Fruit fly (Drosophila melanogaster) whole organism, embryonic: ENCODE results near the gene Cyt-b5-r.

Experiments used
- Ada2b ChIP-seq: fragments of 200-800 bp; sonication (Bioruptor generic); IDR thresholded peaks from 2 replicates; pipeline ENCODE4 v1.3.6; 2022; ENCODE audit warnings: missing biosample characterization, missing genetic modification characterization
- Asciz ChIP-seq: fragments of 200-800 bp; sonication (Bioruptor generic); optimal IDR thresholded peaks from 2 replicates; lab custom pipeline; 2017; ENCODE audit warnings: missing biosample characterization, mild to moderate bottlenecking, missing genetic modification characterization, missing genetic modification reagents
- CG10274 ChIP-seq: fragments of 200-800 bp; sonication (Bioruptor generic); optimal IDR thresholded peaks from 3 replicates; lab custom pipeline; 2017; ENCODE audit warnings: missing biosample characterization, mild to moderate bottlenecking, missing genetic modification characterization
- CG13894 ChIP-seq: fragments of 200-800 bp; sonication (Bioruptor generic); optimal IDR thresholded peaks from 3 replicates; lab custom pipeline; 2018; ENCODE audit warnings: missing biosample characterization, mild to moderate bottlenecking, missing genetic modification characterization, moderate library complexity
- CG14441 ChIP-seq: fragments of 200-800 bp; sonication (Bioruptor generic); IDR thresholded peaks from 2 replicates; pipeline ENCODE4 v1.3.6; 2022; ENCODE audit warnings: missing biosample characterization, missing genetic modification characterization
- CG14860 ChIP-seq: fragments of 200-800 bp; sonication (Bioruptor generic); IDR thresholded peaks from 3 replicates; pipeline ENCODE4 v1.3.6; 2022; ENCODE audit warnings: missing biosample characterization, missing genetic modification characterization; ENCODE audit not compliant: partially characterized antibody
- CG15073 ChIP-seq: fragments of 200-800 bp; sonication (Bioruptor generic); optimal IDR thresholded peaks from 2 replicates; lab custom pipeline; 2016; ENCODE audit warnings: missing biosample characterization, missing genetic modification characterization
- CG16863 ChIP-seq: fragments of 200-800 bp; sonication (Bioruptor generic); optimal IDR thresholded peaks from 3 replicates; lab custom pipeline; 2016; ENCODE audit warnings: missing biosample characterization, missing genetic modification characterization
- CG17385 ChIP-seq: fragments of 200-800 bp; sonication (Bioruptor generic); optimal IDR thresholded peaks from 3 replicates; lab custom pipeline; 2018; ENCODE audit warnings: missing biosample characterization, mild to moderate bottlenecking, missing genetic modification characterization
- CG18599 ChIP-seq: fragments of 200-800 bp; sonication (Bioruptor generic); optimal IDR thresholded peaks from 3 replicates; lab custom pipeline; 2017; ENCODE audit warnings: missing biosample characterization, missing genetic modification characterization, mild to moderate bottlenecking, moderate library complexity, missing genetic modification reagents
- CG18764 ChIP-seq: fragments of 200-800 bp; sonication (Bioruptor generic); optimal IDR thresholded peaks from 3 replicates; lab custom pipeline; 2016; ENCODE audit warnings: missing biosample characterization, missing genetic modification characterization
- CG34376 ChIP-seq: fragments of 200-800 bp; sonication (Bioruptor generic); optimal IDR thresholded peaks from 2 replicates; lab custom pipeline; 2018; ENCODE audit warnings: missing biosample characterization, mild to moderate bottlenecking, missing genetic modification characterization
- CG3995 ChIP-seq: fragments of 200-800 bp; sonication (Bioruptor generic); optimal IDR thresholded peaks from 3 replicates; lab custom pipeline; 2016; ENCODE audit warnings: missing biosample characterization, missing genetic modification characterization
- CG4282 ChIP-seq: fragments of 200-800 bp; sonication (Bioruptor generic); optimal IDR thresholded peaks from 2 replicates; lab custom pipeline; 2016; ENCODE audit warnings: missing biosample characterization, missing genetic modification characterization
- CG4328 ChIP-seq: fragments of 200-800 bp; sonication (Bioruptor generic); optimal IDR thresholded peaks from 3 replicates; lab custom pipeline; 2017; ENCODE audit warnings: missing biosample characterization, missing genetic modification reagents, missing genetic modification characterization
- CG4820 ChIP-seq: fragments of 200-800 bp; sonication (Bioruptor generic); optimal IDR thresholded peaks from 3 replicates; lab custom pipeline; 2016; ENCODE audit warnings: missing biosample characterization, missing genetic modification characterization
- CG7745 ChIP-seq: fragments of 200-800 bp; sonication (Bioruptor generic); optimal IDR thresholded peaks from 2 replicates; lab custom pipeline; 2018; ENCODE audit warnings: missing biosample characterization, mild to moderate bottlenecking, missing genetic modification characterization, moderate library complexity
- CG8089 ChIP-seq: fragments of 200-800 bp; sonication (Bioruptor generic); optimal IDR thresholded peaks from 3 replicates; lab custom pipeline; 2016; ENCODE audit warnings: missing biosample characterization, missing genetic modification characterization
- CG9797 ChIP-seq: fragments of 200-800 bp; sonication (Bioruptor generic); optimal IDR thresholded peaks from 3 replicates; lab custom pipeline; 2018; ENCODE audit warnings: missing biosample characterization, mild to moderate bottlenecking, missing genetic modification characterization
- Dref ChIP-seq: fragments of 200-800 bp; sonication (Bioruptor generic); IDR thresholded peaks from 2 replicates; pipeline ENCODE4 v1.3.6; 2022; ENCODE audit warnings: missing biosample characterization, missing genetic modification characterization
- Drgx ChIP-seq: fragments of 200-800 bp; sonication (Bioruptor generic); IDR thresholded peaks from 2 replicates; pipeline ENCODE4 v1.3.6; 2022; ENCODE audit warnings: missing biosample characterization, missing genetic modification characterization
- Fer1 ChIP-seq: fragments of 200-800 bp; sonication (Bioruptor generic); optimal IDR thresholded peaks from 2 replicates; lab custom pipeline; 2017; ENCODE audit warnings: missing biosample characterization, mild to moderate bottlenecking, missing genetic modification characterization
- Nf-YB ChIP-seq: fragments of 200-800 bp; sonication (Bioruptor generic); optimal IDR thresholded peaks from 3 replicates; lab custom pipeline; 2019; ENCODE audit warnings: missing biosample characterization, mild to moderate bottlenecking, missing genetic modification characterization, moderate library complexity
- Ravus ChIP-seq: fragments of 200-800 bp; sonication (Bioruptor generic); IDR thresholded peaks from 2 replicates; pipeline ENCODE4 v1.3.6; 2022; ENCODE audit warnings: missing biosample characterization, missing genetic modification characterization
- Sry-β ChIP-seq: fragments of 200-800 bp; sonication (Bioruptor generic); optimal IDR thresholded peaks from 2 replicates; lab custom pipeline; 2018; ENCODE audit warnings: missing biosample characterization, mild to moderate bottlenecking, missing genetic modification characterization, moderate library complexity
- Tbp ChIP-seq: fragments of >200 bp; optimal IDR thresholded peaks from 2 replicates; lab custom pipeline; 2018; ENCODE audit warnings: missing biosample characterization, missing genetic modification characterization
- ab ChIP-seq: fragments of 200-800 bp; sonication (Bioruptor generic); optimal IDR thresholded peaks from 2 replicates; lab custom pipeline; 2016; ENCODE audit warnings: missing biosample characterization, missing genetic modification characterization
- ato ChIP-seq: fragments of 200-800 bp; sonication (Bioruptor generic); IDR thresholded peaks from 2 replicates; pipeline ENCODE4 v1.3.6; 2022; ENCODE audit warnings: missing biosample characterization, missing genetic modification characterization; ENCODE audit not compliant: partially characterized antibody
- bowl ChIP-seq: fragments of 200-800 bp; sonication (Bioruptor generic); IDR thresholded peaks from 2 replicates; pipeline ENCODE4 v1.3.6; 2022; ENCODE audit warnings: missing biosample characterization, missing genetic modification characterization
- corto ChIP-seq: fragments of 200-800 bp; sonication (Bioruptor generic); optimal IDR thresholded peaks from 2 replicates; lab custom pipeline; 2016; ENCODE audit warnings: missing biosample characterization, mild to moderate bottlenecking, missing genetic modification characterization, moderate library complexity
- gcm ChIP-seq: fragments of 200-800 bp; sonication (Bioruptor generic); optimal IDR thresholded peaks from 2 replicates; lab custom pipeline; 2019; ENCODE audit warnings: missing biosample characterization, mild to moderate bottlenecking, missing genetic modification characterization, moderate library complexity
- gem ChIP-seq: fragments of 200-800 bp; sonication (Bioruptor generic); optimal IDR thresholded peaks from 2 replicates; lab custom pipeline; 2019; ENCODE audit warnings: missing biosample characterization, mild to moderate bottlenecking, missing genetic modification characterization, moderate library complexity
- gt ChIP-seq: fragments of 200-800 bp; sonication (Bioruptor generic); IDR thresholded peaks from 2 replicates; pipeline ENCODE4 v1.3.6; 2022; ENCODE audit warnings: missing biosample characterization, missing genetic modification characterization
- h ChIP-seq: fragments of >200 bp; optimal IDR thresholded peaks from 2 replicates; lab custom pipeline; 2017
- her ChIP-seq: fragments of 200-800 bp; sonication (Bioruptor generic); optimal IDR thresholded peaks from 2 replicates; lab custom pipeline; 2016; ENCODE audit warnings: missing biosample characterization, missing genetic modification characterization
- jumu ChIP-seq: fragments of 200-800 bp; sonication (Bioruptor generic); optimal IDR thresholded peaks from 3 replicates; lab custom pipeline; 2016; ENCODE audit warnings: missing biosample characterization, missing genetic modification characterization
- mam ChIP-seq: fragments of 200-800 bp; sonication (Bioruptor generic); optimal IDR thresholded peaks from 3 replicates; lab custom pipeline; 2016; ENCODE audit warnings: missing biosample characterization, missing genetic modification characterization
- nerfin-2 ChIP-seq: fragments of 200-800 bp; sonication (Bioruptor generic); IDR thresholded peaks from 2 replicates; pipeline ENCODE4 v1.3.6; 2022; ENCODE audit warnings: missing biosample characterization, missing genetic modification characterization; ENCODE audit not compliant: partially characterized antibody
- nom ChIP-seq: fragments of 200-800 bp; sonication (Bioruptor generic); optimal IDR thresholded peaks from 2 replicates; lab custom pipeline; 2017; ENCODE audit warnings: missing biosample characterization, missing genetic modification characterization, mild to moderate bottlenecking, moderate library complexity, missing genetic modification reagents
- p53 ChIP-seq: fragments of 200-800 bp; sonication (Bioruptor generic); optimal IDR thresholded peaks from 2 replicates; lab custom pipeline; 2016; ENCODE audit warnings: missing biosample characterization, missing genetic modification characterization
- pb ChIP-seq: fragments of 200-800 bp; sonication (Bioruptor generic); optimal IDR thresholded peaks from 3 replicates; lab custom pipeline; 2016; ENCODE audit warnings: missing biosample characterization, missing genetic modification characterization
- pfk ChIP-seq: fragments of 200-800 bp; sonication (Bioruptor generic); optimal IDR thresholded peaks from 2 replicates; lab custom pipeline; 2018; ENCODE audit warnings: missing biosample characterization, mild to moderate bottlenecking, missing genetic modification characterization, moderate library complexity
- phol ChIP-seq: fragments of 200-800 bp; sonication (Bioruptor generic); optimal IDR thresholded peaks from 3 replicates; lab custom pipeline; 2018; ENCODE audit warnings: missing biosample characterization, mild to moderate bottlenecking, missing genetic modification characterization, moderate library complexity
- sens-2 ChIP-seq: fragments of 200-800 bp; sonication (Bioruptor generic); IDR thresholded peaks from 2 replicates; pipeline ENCODE4 v1.3.6; 2022; ENCODE audit warnings: missing biosample characterization, missing genetic modification characterization
- sisA ChIP-seq: fragments of 200-800 bp; sonication (Bioruptor generic); IDR thresholded peaks from 2 replicates; pipeline ENCODE4 v1.3.6; 2022; ENCODE audit warnings: missing biosample characterization, missing genetic modification characterization
- sna ChIP-seq: fragments of 200-800 bp; sonication (Bioruptor generic); IDR thresholded peaks from 2 replicates; pipeline ENCODE4 v1.3.6; 2022; ENCODE audit warnings: missing biosample characterization, missing genetic modification characterization; ENCODE audit not compliant: partially characterized antibody
- so ChIP-seq: fragments of 200-800 bp; sonication (Bioruptor generic); IDR thresholded peaks from 3 replicates; pipeline ENCODE4 v1.3.6; 2022; ENCODE audit warnings: missing biosample characterization, missing genetic modification characterization
- twi ChIP-seq: fragments of 200-800 bp; optimal IDR thresholded peaks from 2 replicates; lab custom pipeline; 2019; ENCODE audit warnings: missing biosample characterization, mild to moderate bottlenecking, missing genetic modification characterization, moderate library complexity
- vfl ChIP-seq: fragments of 200-800 bp; sonication (Bioruptor generic); optimal IDR thresholded peaks from 2 replicates; lab custom pipeline; 2016; ENCODE audit warnings: missing biosample characterization, missing genetic modification characterization
- zen ChIP-seq: fragments of 200-800 bp; sonication (Bioruptor generic); optimal IDR thresholded peaks from 3 replicates; lab custom pipeline; 2018; ENCODE audit warnings: missing biosample characterization, mild to moderate bottlenecking, missing genetic modification characterization, moderate library complexity

The Cyt-b5-r gene

DNA sequence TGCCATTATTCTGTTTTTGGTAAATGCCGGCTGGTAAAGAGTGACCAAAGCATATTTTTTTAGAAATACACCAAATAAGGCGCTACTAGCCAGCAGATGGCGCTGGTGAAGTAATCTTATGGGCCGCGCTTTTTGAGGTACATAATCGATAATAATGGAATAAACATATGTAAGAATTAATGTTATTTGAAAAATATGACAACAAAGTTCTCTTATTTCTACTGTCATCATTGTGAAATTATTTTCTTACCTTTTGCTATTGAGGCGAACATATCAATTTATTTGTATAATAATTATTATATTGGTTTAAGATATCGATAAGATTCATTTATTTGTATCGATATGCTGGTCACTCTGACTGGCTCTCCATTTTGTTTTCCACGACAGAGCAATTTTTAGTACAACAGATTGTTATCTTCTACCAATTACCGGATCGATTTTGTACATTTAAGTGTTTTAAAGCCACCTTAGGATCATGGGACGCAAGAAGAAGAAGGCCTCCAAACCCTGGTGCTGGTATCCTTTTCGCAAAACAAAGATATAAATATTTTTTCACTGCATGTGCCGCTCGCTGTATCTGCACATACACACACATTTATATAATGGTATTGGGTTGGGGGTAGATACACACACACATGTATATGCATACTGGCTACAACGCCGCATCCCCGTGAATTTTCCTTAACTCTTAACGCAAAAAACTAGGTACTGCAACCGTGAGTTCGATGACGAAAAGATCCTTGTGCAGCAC lies 47.3 kb downstream of the Cyt-b5-r start, which contains the start of the genes LSm7 and BuGZ (continued):
- TF ChIP-seq Tbp (GFP tag; lab: Kevin White, UChicago) (no peak), CG15073 (GFP tag; lab: Kevin White, UChicago) (no peak), CG34376 (no peak), h (lab: Kevin White, UChicago) (no peak), corto (GFP tag; lab: Kevin White, UChicago) (no peak), gcm (GFP tag; lab: Kevin White, UChicago) (peak; percentile 31), sens-2 (GFP tag; lab: Robert Waterston, UW) (no peak), CG4820 (peak; percentile 23), Ravus (GFP tag; lab: Robert Waterston, UW) (no peak), CG14860 (GFP tag; lab: Robert Waterston, UW) (peak; percentile 45; the same call in 2 of the 3 replicates), vfl (no peak), zen (tag; lab: Kevin White, UChicago) (peak; percentile 68), CG14441 (GFP tag; lab: Robert Waterston, UW) (0 out of 2 replicates have a peak, but pooled peaks have one; percentile 14), Ada2b (GFP tag; lab: Robert Waterston, UW) (no peak), nerfin-2 (GFP tag; lab: Robert Waterston, UW) (peak; percentile 43; the same call in 1 of the 2 replicates), CG10274 (GFP tag; lab: Kevin White, UChicago) (no peak), gt (GFP tag; lab: Robert Waterston, UW) (no peak), p53 (GFP tag; lab: Kevin White, UChicago) (no peak), CG4282 (no peak), CG18599 (GFP tag; lab: Kevin White, UChicago) (no peak), CG8089 (GFP tag; lab: Kevin White, UChicago) (no peak), sisA (GFP tag; lab: Robert Waterston, UW) (no peak), CG4328 (GFP tag; lab: Kevin White, UChicago) (no peak), Asciz (GFP tag; lab: Kevin White, UChicago) (no peak), CG18764 (GFP tag; lab: Kevin White, UChicago) (peak; percentile 9), CG9797 (GFP tag; lab: Kevin White, UChicago) (peak; percentile 82), Sry-β (no peak), Nf-YB (GFP tag; lab: Kevin White, UChicago) (no peak), pfk (GFP tag; lab: Kevin White, UChicago) (no peak), so (GFP tag; lab: Robert Waterston, UW) (no peak), nom (no peak), pb (no peak), phol (peak; percentile 99), Fer1 (peak; percentile 21), gem (tag; lab: Kevin White, UChicago) (no peak), CG13894 (tag; lab: Kevin White, UChicago) (no peak), CG7745 (tag; lab: Kevin White, UChicago) (no peak), her (no peak), Dref (GFP tag; lab: Robert Waterston, UW) (peak; percentile 66), Drgx (no peak), twi (no peak), CG3995 (GFP tag; lab: Kevin White, UChicago) (peak; percentile 92), ab (GFP tag; lab: Kevin White, UChicago) (no peak), CG16863 (GFP tag; lab: Kevin White, UChicago) (no peak), ato (GFP tag; lab: Robert Waterston, UW) (no peak), bowl (GFP tag; lab: Robert Waterston, UW) (no peak), mam (GFP tag; lab: Kevin White, UChicago) (no peak), jumu (GFP tag; lab: Kevin White, UChicago) (no peak), CG17385 (GFP tag; lab: Kevin White, UChicago) (no peak), sna (GFP tag; lab: Robert Waterston, UW) (peak; percentile 63; the same call in 1 of the 2 replicates)
